Fruit fly (Drosophila melanogaster) whole organism, embryonic: ENCODE results near the gene nbs.
A peak's percentile ranks its signal among the peaks of the same experiment; 100 is the strongest.

Experiments used
- B-H2 ChIP-seq: fragments of 200-800 bp; sonication (Bioruptor generic); optimal IDR thresholded peaks from 2 replicates; lab custom pipeline; 2018; ENCODE audit warnings: missing biosample characterization, mild to moderate bottlenecking, missing genetic modification characterization
- CG1024 ChIP-seq: fragments of 200-800 bp; sonication (Bioruptor generic); IDR thresholded peaks from 2 replicates; pipeline ENCODE4 v1.3.6; 2022; ENCODE audit warnings: missing biosample characterization, missing genetic modification characterization
- CG11247 ChIP-seq: fragments of 200-800 bp; sonication (Bioruptor generic); IDR thresholded peaks from 2 replicates; pipeline ENCODE4 v1.3.6; 2022; ENCODE audit warnings: missing biosample characterization, missing genetic modification characterization
- CG11398 ChIP-seq: fragments of 200-800 bp; sonication (Bioruptor generic); optimal IDR thresholded peaks from 2 replicates; lab custom pipeline; 2016; ENCODE audit warnings: missing biosample characterization, missing genetic modification characterization
- CG11456 ChIP-seq: fragments of 200-800 bp; sonication (Bioruptor generic); IDR thresholded peaks from 3 replicates; pipeline ENCODE4 v1.3.6; 2022; ENCODE audit warnings: missing biosample characterization, missing genetic modification characterization
- CG11504 ChIP-seq: fragments of 200-800 bp; sonication (Bioruptor generic); optimal IDR thresholded peaks from 3 replicates; lab custom pipeline; 2019; ENCODE audit warnings: missing biosample characterization, mild to moderate bottlenecking, missing genetic modification characterization, moderate library complexity
- CG11695 ChIP-seq: fragments of 200-800 bp; sonication (Bioruptor generic); IDR thresholded peaks from 3 replicates; pipeline ENCODE4 v1.3.6; 2022; ENCODE audit warnings: missing biosample characterization, missing genetic modification characterization
- CG12071 ChIP-seq: fragments of 200-800 bp; sonication (Bioruptor generic); optimal IDR thresholded peaks from 3 replicates; lab custom pipeline; 2018; ENCODE audit warnings: missing biosample characterization, mild to moderate bottlenecking, missing genetic modification characterization
- CG12299 ChIP-seq: fragments of 200-800 bp; sonication (Bioruptor generic); optimal IDR thresholded peaks from 2 replicates; lab custom pipeline; 2018; ENCODE audit warnings: missing biosample characterization, mild to moderate bottlenecking, missing genetic modification characterization
- CG13296 ChIP-seq: fragments of 200-800 bp; sonication (Bioruptor generic); optimal IDR thresholded peaks from 3 replicates; lab custom pipeline; 2018; ENCODE audit warnings: missing biosample characterization, mild to moderate bottlenecking, missing genetic modification characterization
- CG1529 ChIP-seq: fragments of 200-800 bp; sonication (Bioruptor generic); optimal IDR thresholded peaks from 3 replicates; lab custom pipeline; 2018; ENCODE audit warnings: missing biosample characterization, missing genetic modification characterization
- CG17328 ChIP-seq: fragments of 200-800 bp; sonication (Bioruptor generic); IDR thresholded peaks from 2 replicates; pipeline ENCODE4 v1.3.6; 2022; ENCODE audit warnings: missing biosample characterization, missing genetic modification characterization
- CG1792 ChIP-seq: fragments of 200-800 bp; sonication (Bioruptor generic); optimal IDR thresholded peaks from 2 replicates; lab custom pipeline; 2016; ENCODE audit warnings: missing biosample characterization, missing genetic modification characterization
- CG18476 ChIP-seq: fragments of 200-800 bp; sonication (Bioruptor generic); optimal IDR thresholded peaks from 2 replicates; lab custom pipeline; 2016; ENCODE audit warnings: missing biosample characterization, mild to moderate bottlenecking, missing genetic modification characterization
- CG2199 ChIP-seq: fragments of 200-800 bp; sonication (Bioruptor generic); IDR thresholded peaks from 3 replicates; pipeline ENCODE4 v1.3.6; 2022; ENCODE audit warnings: missing biosample characterization, missing genetic modification characterization
- CG2678 ChIP-seq: fragments of 200-800 bp; sonication (Bioruptor generic); optimal IDR thresholded peaks from 3 replicates; lab custom pipeline; 2019; ENCODE audit warnings: missing biosample characterization, mild to moderate bottlenecking, missing genetic modification characterization, moderate library complexity
- CG7745 ChIP-seq: fragments of 200-800 bp; sonication (Bioruptor generic); optimal IDR thresholded peaks from 2 replicates; lab custom pipeline; 2018; ENCODE audit warnings: missing biosample characterization, mild to moderate bottlenecking, missing genetic modification characterization, moderate library complexity
- CG8281 ChIP-seq: fragments of 200-800 bp; sonication (Bioruptor generic); optimal IDR thresholded peaks from 2 replicates; lab custom pipeline; 2018; ENCODE audit warnings: missing biosample characterization, mild to moderate bottlenecking, missing genetic modification characterization, moderate library complexity
- CHES-1-like ChIP-seq: fragments of 200-800 bp; sonication (Bioruptor generic); optimal IDR thresholded peaks from 2 replicates; lab custom pipeline; 2016; ENCODE audit warnings: missing biosample characterization, missing genetic modification characterization
- Dp ChIP-seq: fragments of 200-800 bp; sonication (Bioruptor generic); optimal IDR thresholded peaks from 2 replicates; lab custom pipeline; 2018; ENCODE audit warnings: missing biosample characterization, mild to moderate bottlenecking, missing genetic modification characterization, moderate library complexity
- E2f1 ChIP-seq: fragments of 200-800 bp; sonication (Bioruptor generic); IDR thresholded peaks from 2 replicates; pipeline ENCODE4 v1.3.6; 2022; ENCODE audit warnings: missing biosample characterization, missing genetic modification characterization
- Eip74EF ChIP-seq, 2 experiments: fragments of 200-800 bp in 1 of 2; fragments of >200 bp in 1 of 2; sonication (Bioruptor generic) in 1 of 2; optimal IDR thresholded peaks; 2 replicates each; lab custom pipeline; 2017 to 2019; ENCODE audit warnings: missing biosample characterization in 2 of 2, missing genetic modification characterization in 2 of 2, mild to moderate bottlenecking in 1 of 2, moderate library complexity in 1 of 2
- Elba2 ChIP-seq: fragments of 200-800 bp; sonication (Bioruptor generic); optimal IDR thresholded peaks from 3 replicates; lab custom pipeline; 2016; ENCODE audit warnings: missing biosample characterization, missing genetic modification characterization
- Hmr ChIP-seq: fragments of 200-800 bp; sonication (Bioruptor generic); optimal IDR thresholded peaks from 3 replicates; lab custom pipeline; 2017; ENCODE audit warnings: mild to moderate bottlenecking, missing biosample characterization, missing genetic modification reagents, missing genetic modification characterization
- Hr3 ChIP-seq: fragments of 200-800 bp; sonication (Bioruptor generic); optimal IDR thresholded peaks from 3 replicates; lab custom pipeline; 2016; ENCODE audit warnings: missing biosample characterization, missing genetic modification characterization
- Hr51 ChIP-seq, 2 experiments: fragments of 200-800 bp; sonication (Bioruptor generic); optimal IDR thresholded peaks; 2 replicates in 1 of 2; 3 replicates in 1 of 2; lab custom pipeline; 2016 to 2018; ENCODE audit warnings: missing biosample characterization in 2 of 2, missing genetic modification characterization in 2 of 2, mild to moderate bottlenecking in 1 of 2, moderate library complexity in 1 of 2
- Lhr ChIP-seq: fragments of 200-800 bp; sonication (Bioruptor generic); optimal IDR thresholded peaks from 3 replicates; lab custom pipeline; 2017; ENCODE audit warnings: mild to moderate bottlenecking, missing biosample characterization, missing genetic modification reagents, missing genetic modification characterization
- Meics ChIP-seq: fragments of 200-800 bp; sonication (Bioruptor generic); optimal IDR thresholded peaks from 2 replicates; lab custom pipeline; 2017; ENCODE audit warnings: missing biosample characterization, mild to moderate bottlenecking, missing genetic modification characterization
- Myb ChIP-seq: fragments of 200-800 bp; sonication (Bioruptor generic); optimal IDR thresholded peaks from 2 replicates; lab custom pipeline; 2016; ENCODE audit warnings: missing biosample characterization, missing genetic modification characterization
- Nf-YC ChIP-seq: fragments of 200-800 bp; optimal IDR thresholded peaks from 3 replicates; lab custom pipeline; 2019; ENCODE audit warnings: missing biosample characterization, mild to moderate bottlenecking, missing genetic modification characterization, moderate library complexity
- Trl ChIP-seq, 3 experiments: fragments of >200 bp in 2 of 3; fragments of 200-800 bp in 1 of 3; sonication (Bioruptor generic) in 1 of 3; optimal IDR thresholded peaks; 2 replicates in 1 of 3; 3 replicates in 2 of 3; lab custom pipeline; 2016 to 2017; ENCODE audit warnings: missing biosample characterization in 1 of 3, missing genetic modification characterization in 1 of 3
- Xrp1 ChIP-seq: fragments of 200-800 bp; sonication (Bioruptor generic); IDR thresholded peaks from 2 replicates; pipeline ENCODE4 v1.3.6; 2022; ENCODE audit warnings: missing biosample characterization, missing genetic modification characterization
- al ChIP-seq: fragments of 200-800 bp; sonication (Bioruptor generic); IDR thresholded peaks from 2 replicates; pipeline ENCODE4 v1.3.6; 2022; ENCODE audit warnings: missing biosample characterization, missing genetic modification characterization
- aop ChIP-seq: fragments of 200-800 bp; sonication (Bioruptor generic); IDR thresholded peaks from 2 replicates; pipeline ENCODE4 v1.3.6; 2022; ENCODE audit warnings: missing biosample characterization, missing genetic modification characterization
- ase ChIP-seq: fragments of 200-800 bp; sonication (Bioruptor generic); IDR thresholded peaks from 3 replicates; pipeline ENCODE4 v1.3.6; 2022; ENCODE audit warnings: missing biosample characterization, missing genetic modification characterization
- bowl ChIP-seq: fragments of 200-800 bp; sonication (Bioruptor generic); IDR thresholded peaks from 2 replicates; pipeline ENCODE4 v1.3.6; 2022; ENCODE audit warnings: missing biosample characterization, missing genetic modification characterization
- ci ChIP-seq: fragments of 200-800 bp; sonication (Bioruptor generic); IDR thresholded peaks from 3 replicates; pipeline ENCODE4 v1.3.6; 2022; ENCODE audit warnings: missing biosample characterization, missing genetic modification characterization
- gro ChIP-seq: fragments of 200-800 bp; sonication (Bioruptor generic); optimal IDR thresholded peaks from 2 replicates; lab custom pipeline; 2016; ENCODE audit warnings: missing biosample characterization, missing genetic modification characterization
- jigr1 ChIP-seq: fragments of 200-800 bp; sonication (Bioruptor generic); IDR thresholded peaks from 3 replicates; pipeline ENCODE4 v1.3.6; 2022; ENCODE audit warnings: missing biosample characterization, missing genetic modification characterization
- lmd ChIP-seq: fragments of 200-800 bp; sonication (Bioruptor generic); IDR thresholded peaks from 2 replicates; pipeline ENCODE4 v1.3.6; 2022; ENCODE audit warnings: missing biosample characterization, missing genetic modification characterization
- luna ChIP-seq: fragments of 200-800 bp; sonication (Bioruptor generic); optimal IDR thresholded peaks from 2 replicates; lab custom pipeline; 2016; ENCODE audit warnings: missing biosample characterization, missing genetic modification characterization
- otp ChIP-seq: fragments of 200-800 bp; sonication (Bioruptor generic); IDR thresholded peaks from 3 replicates; pipeline ENCODE4, ENCODE4 v1.3.6; 2022; ENCODE audit warnings: missing biosample characterization, missing genetic modification characterization
- pita ChIP-seq: fragments of 200-800 bp; sonication (Bioruptor generic); optimal IDR thresholded peaks from 2 replicates; lab custom pipeline; 2017; ENCODE audit warnings: missing biosample characterization, mild to moderate bottlenecking, missing genetic modification characterization
- psq ChIP-seq: fragments of 200-800 bp; sonication (Bioruptor generic); optimal IDR thresholded peaks from 2 replicates; lab custom pipeline; 2017; ENCODE audit warnings: missing biosample characterization, missing genetic modification characterization
- rib ChIP-seq: fragments of 200-800 bp; sonication (Bioruptor generic); IDR thresholded peaks from 2 replicates; pipeline ENCODE4 v1.3.6; 2022; ENCODE audit warnings: missing biosample characterization, missing genetic modification characterization
- salm ChIP-seq: fragments of 200-800 bp; sonication (Bioruptor generic); optimal IDR thresholded peaks from 2 replicates; lab custom pipeline; 2018; ENCODE audit warnings: missing biosample characterization, mild to moderate bottlenecking, missing genetic modification characterization
- sens ChIP-seq: fragments of 200-800 bp; sonication (Bioruptor generic); peaks from one replicate; lab custom pipeline; 2016; ENCODE audit warnings: missing biosample characterization, missing genetic modification characterization
- slbo ChIP-seq: fragments of 200-800 bp; sonication (Bioruptor generic); IDR thresholded peaks from 2 replicates; pipeline ENCODE4 v1.3.6; 2022; ENCODE audit warnings: missing biosample characterization, missing genetic modification characterization
- tap ChIP-seq: fragments of 200-800 bp; optimal IDR thresholded peaks from 3 replicates; lab custom pipeline; 2019; ENCODE audit warnings: missing biosample characterization, mild to moderate bottlenecking, missing genetic modification characterization, moderate library complexity
- zfh1 ChIP-seq: fragments of 200-800 bp; sonication (Bioruptor generic); IDR thresholded peaks from 3 replicates; pipeline ENCODE4 v1.3.6; 2022; ENCODE audit warnings: missing biosample characterization, missing genetic modification characterization

The nbs gene

dm6 chr3L:9762036-9762597, 39.1 kb upstream of the nbs start (continued):
- TF ChIP-seq aop (GFP tag; lab: Robert Waterston, UW) (no peak), jigr1 (no peak), CHES-1-like (peak; percentile 18), ase (no peak), CG2199 (no peak), Lhr (GFP tag; lab: Kevin White, UChicago) (peak; percentile 15), Hr3 (GFP tag; lab: Kevin White, UChicago) (no peak), CG11398 (GFP tag; lab: Kevin White, UChicago) (no peak), sens (GFP tag; lab: Kevin White, UChicago) (peak; percentile 79), lmd (GFP tag; lab: Robert Waterston, UW) (no peak), bowl (no peak), otp (GFP tag; lab: Robert Waterston, UW) (no peak), rib (GFP tag; lab: Robert Waterston, UW) (no peak), tap (tag; lab: Kevin White, UChicago) (peak; percentile 8), CG11247 (GFP tag; lab: Robert Waterston, UW) (0 out of 2 replicates have a peak, but pooled peaks have one; percentile 8), al (GFP tag; lab: Robert Waterston, UW) (no peak), CG17328 (peak; percentile 50; the same call in 1 of the 2 replicates), psq (GFP tag; lab: Kevin White, UChicago) (no peak), CG13296 (GFP tag; lab: Kevin White, UChicago) (no peak), luna (GFP tag; lab: Kevin White, UChicago) (no peak), Eip74EF (GFP tag; optimal IDR thresholded peaks at IDR 0.05; lab: Kevin White, UChicago) (peak in 1 of 2 experiments; percentile 40), CG12299 (tag; lab: Kevin White, UChicago) (no peak), CG18476 (GFP tag; lab: Kevin White, UChicago) (no peak), slbo (peak; percentile 28; the same call in 1 of the 2 replicates), Meics (GFP tag; lab: Kevin White, UChicago) (peak; percentile 20), Elba2 (no peak), ci (peak; percentile 83), CG1024 (GFP tag; lab: Robert Waterston, UW) (no peak), Hmr (GFP tag; lab: Kevin White, UChicago) (peak; percentile 39), salm (tag; lab: Kevin White, UChicago) (peak; percentile 9), CG1792 (no peak), Dp (GFP tag; lab: Kevin White, UChicago) (peak; percentile 8), E2f1 (GFP tag; lab: Robert Waterston, UW) (no peak), CG1529 (no peak), CG2678 (tag; lab: Kevin White, UChicago) (no peak), Hr51 (GFP tag; optimal IDR thresholded peaks at IDR 0.05; lab: Kevin White, UChicago) (peak in 1 of 2 experiments; percentile 18), CG11456 (GFP tag; lab: Robert Waterston, UW) (0 out of 3 replicates have a peak, but pooled peaks have one; percentile 10), CG11504 (tag; lab: Kevin White, UChicago) (no peak), Xrp1 (GFP tag; lab: Robert Waterston, UW) (0 out of 2 replicates have a peak, but pooled peaks have one; percentile 13), Nf-YC (tag; lab: Kevin White, UChicago) (no peak), B-H2 (GFP tag; lab: Kevin White, UChicago) (no peak), CG7745 (tag; lab: Kevin White, UChicago) (no peak), Trl (optimal IDR thresholded peaks at IDR 0.05; lab: Kevin White, UChicago) (no peak), Trl (GFP tag; optimal IDR thresholded peaks at IDR 0.05; lab: Kevin White, UChicago) (no peak), pita (no peak), CG11695 (0 out of 3 replicates have a peak, but pooled peaks have one; percentile 15), Myb (GFP tag; lab: Kevin White, UChicago) (no peak), CG12071 (GFP tag; lab: Kevin White, UChicago) (peak; percentile 45), CG8281 (tag; lab: Kevin White, UChicago) (no peak), zfh1 (GFP tag; lab: Robert Waterston, UW) (no peak), gro (GFP tag; lab: Kevin White, UChicago) (peak; percentile 25)
